Worm (Caenorhabditis elegans): Measurements from ENCODE around the gene K02D3.1.

The K02D3.1 gene

DNA sequence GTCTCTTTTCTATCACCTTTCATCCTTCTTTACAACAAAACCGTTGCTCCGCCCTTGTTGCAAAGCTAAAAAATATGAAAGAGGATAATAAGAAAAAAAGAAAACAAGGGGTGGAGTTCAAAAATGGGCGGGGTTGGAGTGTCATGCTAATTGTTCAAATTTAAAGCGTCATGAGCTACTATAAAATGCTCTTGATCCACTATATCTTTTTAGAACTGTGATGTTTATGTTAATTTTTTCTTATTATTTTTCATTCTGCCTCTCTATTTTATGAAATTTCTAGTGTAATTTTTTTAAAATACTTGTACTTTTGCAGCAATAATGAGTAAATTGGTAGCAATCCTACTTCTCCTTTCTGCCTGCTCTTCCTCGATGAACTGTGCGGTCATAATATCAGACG, at the start of gene K02D3.1:
Gene K02D3.1, plus strand, starts transcription at position 301 of the 400 bp plus-strand sequence.
- TF ChIP-seq ama-1 (optimal IDR thresholded peaks at IDR 0.05) = no peak
- TF ChIP-seq ZK546.5 (tag; optimal IDR thresholded peaks at IDR 0.05) = no peak
- TF ChIP-seq unc-62 (GFP tag; optimal IDR thresholded peaks at IDR 0.05) = no peak
- no peak for TF ChIP-seq daf-12 (tag; optimal IDR thresholded peaks at IDR 0.05)
- no peak for TF ChIP-seq mdl-1 (tag; optimal IDR thresholded peaks at IDR 0.05)
- TF ChIP-seq ceh-28 (tag; optimal IDR thresholded peaks at IDR 0.05) = no peak
- TF ChIP-seq zag-1 (tag; optimal IDR thresholded peaks at IDR 0.05) = no peak
- TF ChIP-seq nhr-25 (tag; optimal IDR thresholded peaks at IDR 0.05) = no peak
- no peak for TF ChIP-seq nhr-67 (tag; optimal IDR thresholded peaks at IDR 0.05)
- TF ChIP-seq R02D3.7 (tag; optimal IDR thresholded peaks at IDR 0.05) = no peak
- TF ChIP-seq sea-2 (GFP tag; optimal IDR thresholded peaks at IDR 0.05) = no peak

ce11 chrX:13660206-13660605, 46.5 kb upstream of the K02D3.1 start, which contains the start of gene C04A11.1:
Gene C04A11.1 (plus strand): TSS chrX:13660506.
- TF ChIP-seq lin-39 (tag; optimal IDR thresholded peaks at IDR 0.05) (no peak), nhr-76 (tag; optimal IDR thresholded peaks at IDR 0.05) (no peak)

DNA sequence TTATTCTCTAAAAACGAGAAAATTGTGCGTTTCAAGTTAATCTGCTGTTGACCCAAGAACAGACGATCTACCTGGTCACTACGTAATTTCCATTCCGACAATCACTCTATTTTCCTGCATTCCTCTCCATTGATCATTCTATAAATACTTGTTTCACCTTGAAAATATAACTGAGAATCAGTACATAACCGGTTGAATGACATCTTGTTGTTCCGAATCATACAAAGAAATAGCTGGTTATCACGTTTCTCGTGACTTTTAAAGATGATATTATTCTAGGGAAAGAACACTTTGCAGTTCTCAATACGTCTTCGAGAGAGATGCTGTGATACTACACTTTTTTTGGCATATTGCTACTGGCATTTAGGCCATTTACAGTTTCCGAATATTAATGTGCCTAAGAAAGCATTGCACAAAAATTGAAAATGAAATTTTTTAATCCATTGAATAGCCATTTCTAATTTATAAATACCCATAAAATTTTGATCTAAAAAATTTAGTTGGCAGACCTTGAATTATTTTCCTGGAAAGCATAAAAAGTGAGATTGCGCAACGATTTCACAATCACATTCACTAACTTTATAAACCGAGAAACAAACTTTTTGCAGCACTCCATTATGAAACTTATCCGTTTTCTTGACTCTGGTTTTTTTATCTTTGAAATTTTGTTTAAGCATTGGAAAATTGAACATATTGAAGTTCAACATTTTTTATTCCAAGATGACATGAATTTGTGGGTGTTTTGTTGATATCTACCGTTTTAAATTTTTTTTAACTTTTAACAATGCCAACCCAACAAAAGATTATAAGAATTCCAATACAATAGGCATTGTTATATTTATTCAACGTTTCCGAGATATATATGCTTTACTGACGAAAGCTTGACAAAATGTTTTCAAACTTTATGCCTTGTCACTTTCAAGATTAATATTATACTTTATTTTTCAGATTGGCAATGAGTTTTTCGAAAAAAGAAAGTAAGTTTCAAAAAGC, 42.8 kb upstream of the K02D3.1 start, which contains the start of gene C04A11.5:
Gene C04A11.5, plus strand, starts transcription at position 943 of the 993 bp plus-strand sequence.
- TF ChIP-seq nhr-23 (tag; optimal IDR thresholded peaks at IDR 0.05) (peak; percentile 70), ama-1 (optimal IDR thresholded peaks at IDR 0.05) (no peak), unc-39 (tag; optimal IDR thresholded peaks at IDR 0.05) (no peak), nhr-76 (tag; optimal IDR thresholded peaks at IDR 0.05) (no peak), nhr-43 (tag; optimal IDR thresholded peaks at IDR 0.05; ENCODE audit: poor library complexity, severe bottlenecking) (peak; percentile 53), pqm-1 (tag; optimal IDR thresholded peaks at IDR 0.05) (no peak), mdl-1 (tag; optimal IDR thresholded peaks at IDR 0.05) (no peak), ceh-16 (tag; optimal IDR thresholded peaks at IDR 0.05) (no peak), fkh-2 (tag; optimal IDR thresholded peaks at IDR 0.05) (no peak), nhr-25 (tag; optimal IDR thresholded peaks at IDR 0.05) (peak; percentile 47), nhr-67 (tag; optimal IDR thresholded peaks at IDR 0.05) (no peak), hmg-11 (tag; optimal IDR thresholded peaks at IDR 0.05) (no peak)

DNA sequence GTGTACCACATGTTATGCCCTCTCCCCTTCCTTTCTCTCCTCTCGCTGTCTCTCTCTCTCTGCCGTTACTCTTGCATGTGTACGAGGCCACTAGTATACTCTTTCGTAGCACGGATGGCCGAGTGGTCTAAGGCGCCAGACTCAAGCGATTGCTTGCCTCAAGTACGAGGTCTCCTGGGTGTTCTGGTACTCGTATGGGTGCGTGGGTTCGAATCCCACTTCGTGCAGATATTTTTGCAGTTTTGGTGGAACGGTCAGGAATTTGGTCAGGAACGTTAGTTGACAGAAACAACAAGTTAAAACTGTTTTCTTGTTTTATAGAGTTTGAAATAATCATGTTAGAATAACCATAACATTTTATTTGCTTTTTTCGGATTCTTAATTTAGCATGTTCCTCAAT, 41.3 kb upstream of the K02D3.1 start:
- TF ChIP-seq nhr-25 (tag; optimal IDR thresholded peaks at IDR 0.05) (peak; percentile 46), nhr-77 (tag; optimal IDR thresholded peaks at IDR 0.05) (peak; percentile 46), nfya-1 (tag; optimal IDR thresholded peaks at IDR 0.05; ENCODE audit: insufficient read depth) (peak; percentile 71), zag-1 (tag; optimal IDR thresholded peaks at IDR 0.05) (no peak), lin-15B (tag; optimal IDR thresholded peaks at IDR 0.05) (peak; percentile 38), nhr-23 (tag; optimal IDR thresholded peaks at IDR 0.05) (peak; percentile 67), mml-1 (tag; optimal IDR thresholded peaks at IDR 0.05) (no peak), ama-1 (optimal IDR thresholded peaks at IDR 0.05) (peak; percentile 49), nhr-11 (tag; optimal IDR thresholded peaks at IDR 0.05) (peak; percentile 33), nhr-67 (tag; optimal IDR thresholded peaks at IDR 0.05) (no peak), mdl-1 (tag; optimal IDR thresholded peaks at IDR 0.05) (no peak), ztf-4 (tag; optimal IDR thresholded peaks at IDR 0.05) (peak; percentile 49), egl-27 (tag; optimal IDR thresholded peaks at IDR 0.05) (peak; percentile 30), elt-3 (tag; optimal IDR thresholded peaks at IDR 0.05) (peak in 1 of 3 experiments; percentile 31), hmg-11 (tag; optimal IDR thresholded peaks at IDR 0.05) (peak; percentile 99), ceh-28 (tag; optimal IDR thresholded peaks at IDR 0.05) (peak; percentile 13), nhr-43 (tag; optimal IDR thresholded peaks at IDR 0.05; ENCODE audit: poor library complexity, severe bottlenecking) (peak; percentile 81), elt-1 (tag; optimal IDR thresholded peaks at IDR 0.05) (peak; percentile 58), ceh-82 (tag; optimal IDR thresholded peaks at IDR 0.05) (peak; percentile 37), fkh-10 (GFP tag; optimal IDR thresholded peaks at IDR 0.05) (peak; percentile 51), aly-2 (tag; optimal IDR thresholded peaks at IDR 0.05) (no peak), skn-1 (tag; optimal IDR thresholded peaks at IDR 0.05) (peak; percentile 43), elt-2 (tag; optimal IDR thresholded peaks at IDR 0.05) (peak; percentile 49), fos-1 (tag; optimal IDR thresholded peaks at IDR 0.05) (no peak), pqm-1 (tag; optimal IDR thresholded peaks at IDR 0.05) (peak; percentile 41), tbx-2 (tag; optimal IDR thresholded peaks at IDR 0.05) (peak; percentile 85), lsy-12 (tag; optimal IDR thresholded peaks at IDR 0.05) (peak; percentile 85), ceh-9 (tag; optimal IDR thresholded peaks at IDR 0.05) (no peak), nhr-12 (tag; optimal IDR thresholded peaks at IDR 0.05) (no peak), daf-12 (tag; optimal IDR thresholded peaks at IDR 0.05) (no peak), jun-1 (tag; optimal IDR thresholded peaks at IDR 0.05) (peak; percentile 86), fkh-2 (tag; optimal IDR thresholded peaks at IDR 0.05) (no peak), snpc-4 (tag; optimal IDR thresholded peaks at IDR 0.05) (peak; percentile 11), nhr-237 (tag; optimal IDR thresholded peaks at IDR 0.05) (no peak), unc-62 (GFP tag; optimal IDR thresholded peaks at IDR 0.05) (no peak), nhr-28 (tag; optimal IDR thresholded peaks at IDR 0.05) (no peak)

Measured in whole organism, L3 larva.